Worm (Caenorhabditis elegans) whole organism, dauer: ENCODE results near the gene Y61A9LA.10.

Source experiments
- unc-62 ChIP-seq: sonication (generic microtip); optimal IDR thresholded peaks from 2 replicates; lab custom pipeline; 2017; ENCODE audit warnings: missing biosample characterization, missing genetic modification reagents, missing genetic modification characterization

Y61A9LA.10 gene

ce11 chrV:4615802-4616201, at the start of gene Y61A9LA.10, which contains the start of gene F54D11.4:
Y61A9LA.10 (minus strand) TSS chrV:4615817.
F54D11.4 (plus strand) TSS chrV:4616151.
- no peak for TF ChIP-seq unc-62 (GFP tag; lab: Kevin White, UChicago)

DNA sequence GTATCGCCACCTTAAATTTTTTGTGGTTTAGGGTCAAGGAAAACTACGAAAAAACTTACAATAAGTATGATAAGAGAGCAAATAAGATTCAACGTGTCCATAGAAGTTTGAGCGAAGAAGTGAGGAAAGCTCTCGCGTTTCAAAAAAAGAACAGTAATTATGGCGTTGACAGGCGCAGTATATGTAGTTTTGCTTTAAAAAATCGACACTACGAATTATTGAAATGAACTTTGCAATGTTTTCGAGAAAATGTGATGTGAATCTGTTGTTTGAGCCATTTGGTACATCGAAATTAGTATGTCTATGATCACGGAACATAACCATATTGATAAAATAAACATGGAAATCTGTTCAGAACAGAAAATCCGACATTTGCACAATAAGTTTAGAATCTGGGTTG, 46.8 kb upstream of the Y61A9LA.10 start, which contains the start of gene srx-74:
srx-74 (minus strand) TSS at position 101 of the 400 bp plus-strand sequence.
- no peak for TF ChIP-seq unc-62 (GFP tag; lab: Kevin White, UChicago)

DNA sequence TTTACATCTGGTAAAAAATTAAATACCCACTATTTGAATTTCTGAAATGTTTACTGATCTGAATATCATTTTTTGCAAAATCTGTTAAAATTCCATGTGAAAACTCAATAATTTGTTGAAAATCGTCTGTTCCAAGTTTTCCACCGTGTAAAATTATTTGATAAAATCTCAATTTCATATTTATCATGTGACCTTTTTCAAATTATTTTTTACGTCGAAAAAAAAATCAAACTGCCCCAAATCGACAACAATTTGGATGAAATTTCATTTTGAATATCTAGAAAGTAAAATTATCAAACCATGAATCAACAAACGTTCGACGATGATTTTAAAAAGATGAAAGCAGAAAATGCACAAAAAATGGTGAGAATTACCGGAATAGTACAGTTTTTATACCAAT, 39.6 kb upstream of the Y61A9LA.10 start, which contains the start of gene F41F3.9:
F41F3.9 (plus strand) TSS at position 301 of the 400 bp plus-strand sequence.
- no peak for TF ChIP-seq unc-62 (GFP tag; lab: Kevin White, UChicago)

DNA sequence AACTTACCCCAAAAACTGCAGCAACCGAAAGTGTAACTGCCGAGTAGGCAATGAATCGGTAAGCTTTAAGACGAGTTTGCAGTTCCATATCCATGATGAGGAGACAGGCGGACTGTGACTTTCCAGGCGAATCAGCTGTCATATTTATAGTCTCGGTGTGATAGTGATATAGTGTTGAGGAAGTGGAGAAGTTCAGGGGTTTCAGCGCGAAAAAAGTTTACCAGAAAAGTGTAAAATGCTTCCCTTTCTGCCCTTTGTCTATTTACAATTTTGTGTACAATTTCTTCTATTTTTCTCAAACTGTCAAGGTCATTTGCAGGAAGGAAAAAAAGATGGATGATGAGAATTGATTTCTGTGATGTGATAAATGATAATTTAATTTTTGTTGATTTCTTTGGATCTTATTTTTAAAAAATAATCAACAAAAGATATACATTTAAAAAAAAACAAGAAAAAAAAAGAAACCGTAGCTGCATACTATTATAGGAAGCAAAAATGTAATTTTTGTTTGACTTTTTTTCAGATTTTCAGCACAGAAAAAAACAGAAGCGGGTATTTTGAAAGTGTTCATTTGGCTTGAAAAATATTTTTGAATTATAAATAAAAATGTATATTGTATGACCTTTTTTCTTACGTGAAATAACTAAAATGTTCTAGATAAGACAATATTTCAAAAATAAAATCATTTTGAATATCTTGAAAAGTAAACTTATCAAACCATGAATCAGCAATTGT, 38.4 kb upstream of the Y61A9LA.10 start, which contains the start of the genes col-139 and F41F3.1:
col-139 (minus strand) TSS at position 101 of the 735 bp plus-strand sequence.
F41F3.1 (plus strand) TSS at position 685 of the 735 bp plus-strand sequence.
- TF ChIP-seq unc-62 (GFP tag; lab: Kevin White, UChicago): no peak

DNA sequence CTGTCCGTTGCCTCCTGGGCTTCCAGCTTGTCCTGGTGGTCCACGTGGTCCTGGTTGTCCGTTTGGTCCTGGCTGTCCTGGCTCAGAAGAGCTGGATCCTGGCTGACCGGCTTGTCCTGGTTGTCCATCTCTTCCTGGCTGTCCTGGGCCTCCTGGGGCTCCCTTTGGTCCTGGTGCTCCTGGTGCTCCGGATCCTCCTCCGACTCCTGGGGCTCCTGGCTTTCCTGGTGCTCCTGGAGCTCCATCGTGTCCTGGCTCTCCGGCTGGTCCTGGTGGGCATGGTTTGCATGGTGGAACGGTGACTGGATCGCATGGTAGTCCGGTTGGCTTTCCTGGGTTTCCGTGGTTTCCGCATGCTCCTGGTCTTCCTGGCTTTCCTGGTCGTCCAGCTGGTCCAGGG, 37.5 kb upstream of the Y61A9LA.10 start:
- TF ChIP-seq unc-62 (GFP tag; lab: Kevin White, UChicago): no peak

- no peak for TF ChIP-seq unc-62 (GFP tag; lab: Kevin White, UChicago)
Measured at ce11 chrV:4651480-4651879, 35.9 kb upstream of the Y61A9LA.10 start.

DNA sequence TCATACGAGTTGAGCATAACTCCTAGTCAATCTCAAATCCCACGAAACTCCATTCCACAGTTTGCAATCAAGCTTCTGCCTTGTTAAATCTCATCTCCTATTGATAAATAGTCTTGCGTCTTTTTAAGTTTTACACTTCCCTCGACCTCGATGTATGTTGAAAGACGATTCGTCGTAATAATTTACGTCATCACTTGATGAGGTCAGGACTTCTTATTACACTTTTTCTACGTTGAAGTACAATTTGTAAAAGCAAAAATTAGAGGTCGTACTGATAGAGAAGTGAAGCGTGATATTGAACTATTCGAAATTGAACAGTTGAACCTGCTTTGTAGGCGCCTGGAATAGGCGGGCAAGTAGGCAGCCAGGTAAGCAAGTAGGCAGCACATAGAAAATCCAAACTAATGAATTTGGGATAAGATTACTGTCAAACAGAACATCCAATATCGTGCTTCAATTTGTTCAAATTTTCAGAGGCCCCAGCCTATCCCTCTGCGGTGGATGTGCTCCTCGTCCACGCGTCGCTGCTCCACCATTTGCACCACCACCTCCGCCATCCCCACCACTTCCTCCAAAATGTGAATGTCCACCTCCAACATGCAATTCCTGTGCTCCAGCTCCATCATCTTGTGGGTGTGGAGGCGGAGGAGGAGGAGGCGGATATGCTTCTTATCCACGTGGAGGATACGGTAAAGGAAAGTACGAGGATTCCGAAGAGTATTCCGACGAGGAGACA, 34.2 kb upstream of the Y61A9LA.10 start:
- no peak for TF ChIP-seq unc-62 (GFP tag; lab: Kevin White, UChicago)

DNA sequence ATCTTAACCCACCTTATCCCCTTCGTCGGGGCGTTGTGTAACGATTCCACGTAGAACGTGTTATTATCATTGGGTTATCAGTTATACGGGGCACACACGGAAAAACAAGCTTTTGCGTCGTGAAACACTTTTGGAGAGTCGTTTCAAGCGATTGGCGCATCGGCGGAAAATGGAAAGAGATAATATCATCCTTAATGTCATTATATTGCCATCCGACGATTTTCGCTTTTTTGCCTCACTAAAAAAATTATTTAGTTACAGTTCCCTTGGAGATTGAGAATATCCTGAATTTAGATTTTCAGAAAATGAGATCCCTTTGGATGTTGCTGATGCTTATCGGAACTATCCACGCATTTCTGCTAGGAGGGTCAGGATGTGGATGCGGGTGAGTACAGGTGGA, 32.9 kb upstream of the Y61A9LA.10 start, which contains the start of gene F41F3.8:
F41F3.8 (plus strand) TSS at position 301 of the 400 bp plus-strand sequence.
- no peak for TF ChIP-seq unc-62 (GFP tag; lab: Kevin White, UChicago)

- no peak for TF ChIP-seq unc-62 (GFP tag; lab: Kevin White, UChicago)
Measured at ce11 chrV:4647857-4648256, 32.2 kb upstream of the Y61A9LA.10 start, which contains the start of gene F41F3.3. F41F3.3 (minus strand) TSS chrV:4648239.

- no peak for TF ChIP-seq unc-62 (GFP tag; lab: Kevin White, UChicago)
Measured at ce11 chrV:4647279-4647819, 31.7 kb upstream of the Y61A9LA.10 start.

ce11 chrV:4642691-4643090, 27.1 kb upstream of the Y61A9LA.10 start, which contains the start of gene soc-1:
soc-1 (plus strand) TSS chrV:4642952.
- TF ChIP-seq unc-62 (GFP tag; lab: Kevin White, UChicago): no peak

- no peak for TF ChIP-seq unc-62 (GFP tag; lab: Kevin White, UChicago)
Measured at ce11 chrV:4640501-4641150, 25.0 kb upstream of the Y61A9LA.10 start.

DNA sequence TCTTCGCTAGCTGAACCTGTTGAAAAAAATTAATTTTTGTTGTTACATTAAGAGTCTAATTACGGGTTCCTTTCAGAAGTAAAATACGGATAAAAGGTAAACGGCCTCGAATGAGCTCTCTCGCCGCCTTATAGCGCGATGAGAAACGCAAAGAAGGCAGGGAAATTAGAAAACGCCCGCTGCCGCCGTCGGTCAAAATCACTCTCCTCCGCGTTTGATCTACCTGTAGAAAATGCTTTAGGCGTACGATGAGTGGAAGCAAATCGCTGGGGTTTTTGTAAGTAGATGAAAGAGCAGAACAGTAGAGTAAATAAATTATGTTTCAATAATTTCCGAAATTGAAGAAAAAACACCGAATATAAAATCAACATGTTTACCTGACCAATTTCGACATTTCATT, 21.5 kb upstream of the Y61A9LA.10 start:
- no peak for TF ChIP-seq unc-62 (GFP tag; lab: Kevin White, UChicago)

ce11 chrV:4630267-4630666, 14.7 kb upstream of the Y61A9LA.10 start:
- TF ChIP-seq unc-62 (GFP tag; lab: Kevin White, UChicago): no peak

DNA sequence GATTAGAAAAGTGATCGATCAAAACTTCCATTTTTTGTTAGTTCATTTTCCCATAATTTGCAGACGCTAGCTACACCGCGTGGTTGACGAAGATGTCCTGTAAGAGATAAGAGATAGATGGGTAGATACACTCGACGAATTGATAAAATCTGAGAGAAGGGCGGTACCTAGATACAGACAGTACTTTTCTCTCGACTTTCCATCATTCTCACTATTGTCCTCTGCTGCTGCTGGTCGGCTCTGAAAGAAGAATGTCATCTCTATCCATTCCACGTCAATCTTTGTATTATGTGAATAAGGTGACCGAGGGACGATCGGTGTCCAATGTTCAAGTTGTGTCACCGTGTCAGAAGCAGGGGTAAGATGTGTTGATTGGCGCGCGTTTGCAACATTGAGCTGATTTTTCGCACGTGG, 12.9 kb upstream of the Y61A9LA.10 start, which contains the start of gene pmt-2:
pmt-2 (plus strand) TSS at position 64 of the 414 bp plus-strand sequence.
- no peak for TF ChIP-seq unc-62 (GFP tag; lab: Kevin White, UChicago)
